Worm (Caenorhabditis elegans): Measurements from ENCODE around the gene col-20.
A peak's percentile ranks its signal among the peaks of the same experiment; 100 is the strongest.
"Not testable (repeated sequence)": the region's sequence is repeated elsewhere in the genome, so short reads cannot be mapped to it uniquely, and the experiment has no call there.

The col-20 gene

ce11 chrII:4904277-4904676 lies 33.7 kb upstream of the col-20 start (continued):
- no peak for TF ChIP-seq egl-43 (GFP tag; IDR thresholded peaks at IDR 0.05)
- no peak for TF ChIP-seq zip-11 (GFP tag; IDR thresholded peaks at IDR 0.05)
- peak; percentile 89 for TF ChIP-seq hlh-30 (tag; optimal IDR thresholded peaks at IDR 0.05; ENCODE audit: insufficient read depth)
- no peak for TF ChIP-seq skn-1 (tag; optimal IDR thresholded peaks at IDR 0.05)
- TF ChIP-seq saeg-2 (GFP tag; IDR thresholded peaks at IDR 0.05), result no peak
- TF ChIP-seq arid-1 (GFP tag; conservative IDR thresholded peaks at IDR 0.05), result peak; percentile 68; the same call in 1 of the 2 replicates
- peak in 1 of 2 experiments; percentile 98 for TF ChIP-seq unc-62 (GFP tag; optimal IDR thresholded peaks at IDR 0.05 in 1 of 2)
- TF ChIP-seq unc-62 (tag; optimal IDR thresholded peaks at IDR 0.05), result no peak
- no peak for TF ChIP-seq nhr-111 (GFP tag; optimal IDR thresholded peaks at IDR 0.05)
- TF ChIP-seq nhr-6 (tag; optimal IDR thresholded peaks at IDR 0.05), result peak; percentile 41
- TF ChIP-seq mes-2 (tag; optimal IDR thresholded peaks at IDR 0.05; ENCODE audit: poor library complexity, severe bottlenecking), result peak; percentile 79
- TF ChIP-seq daf-19 (GFP tag; conservative IDR thresholded peaks at IDR 0.05), result no peak
- peak; percentile 74 for TF ChIP-seq lin-38 (GFP tag; IDR thresholded peaks at IDR 0.05)
- no peak for TF ChIP-seq R02D3.7 (tag; optimal IDR thresholded peaks at IDR 0.05)
- no peak for TF ChIP-seq daf-12 (tag; optimal IDR thresholded peaks at IDR 0.05)

ce11 chrII:4903696-4904095 lies 33.1 kb upstream of the col-20 start, which contains the start of gene sgt-1:
sgt-1 (minus strand) TSS chrII:4903796.
- TF ChIP-seq spr-3 (GFP tag; optimal IDR thresholded peaks at IDR 0.05); hlh-11 (tag; optimal IDR thresholded peaks at IDR 0.05); aly-2 (tag; optimal IDR thresholded peaks at IDR 0.05): not testable (repeated sequence)

ce11 chrII:4902035-4902434 lies 31.4 kb upstream of the col-20 start, which contains the start of gene R05F9.9:
R05F9.9 (minus strand) TSS chrII:4902100.
- no peak for TF ChIP-seq F37D6.2 (tag; optimal IDR thresholded peaks at IDR 0.05)
- no peak for TF ChIP-seq duxl-1 (tag; optimal IDR thresholded peaks at IDR 0.05; ENCODE audit: poor library complexity)
- peak; percentile 1 for TF ChIP-seq nhr-48 (tag; optimal IDR thresholded peaks at IDR 0.05)
- TF ChIP-seq nhr-11 (tag; optimal IDR thresholded peaks at IDR 0.05), result no peak
- TF ChIP-seq lin-15B (tag; optimal IDR thresholded peaks at IDR 0.05), result no peak
- TF ChIP-seq ztf-11 (tag; optimal IDR thresholded peaks at IDR 0.05), result no peak
- TF ChIP-seq Y105C5A.15 (GFP tag; IDR thresholded peaks at IDR 0.05), result no peak
- TF ChIP-seq skn-1 (tag; optimal IDR thresholded peaks at IDR 0.05), result no peak
- no peak for TF ChIP-seq sdz-12 (GFP tag; optimal IDR thresholded peaks at IDR 0.05)
- TF ChIP-seq spr-1 (tag; optimal IDR thresholded peaks at IDR 0.05), result peak; percentile 28
- TF ChIP-seq dmd-6 (GFP tag; IDR thresholded peaks at IDR 0.05), result no peak
- TF ChIP-seq pha-4 (GFP tag; IDR thresholded peaks at IDR 0.05), result peak; percentile 22; the same call in 1 of the 2 replicates
- TF ChIP-seq pha-4 (tag; optimal IDR thresholded peaks at IDR 0.05), result no peak
- no peak for TF ChIP-seq ceh-20 (GFP tag; IDR thresholded peaks at IDR 0.05)
- TF ChIP-seq unc-39 (tag; optimal IDR thresholded peaks at IDR 0.05), result no peak
- peak; percentile 54 for TF ChIP-seq dpl-1 (GFP tag; optimal IDR thresholded peaks at IDR 0.05)
- TF ChIP-seq mes-2 (tag; optimal IDR thresholded peaks at IDR 0.05; ENCODE audit: poor library complexity, severe bottlenecking), result peak; percentile 68
- TF ChIP-seq zfp-2 (tag; optimal IDR thresholded peaks at IDR 0.05), result no peak
- no peak for TF ChIP-seq nhr-10 (tag; optimal IDR thresholded peaks at IDR 0.05)
- no peak for TF ChIP-seq nhr-76 (tag; optimal IDR thresholded peaks at IDR 0.05)
- TF ChIP-seq dmd-8 (GFP tag; IDR thresholded peaks at IDR 0.05), result no peak
- TF ChIP-seq madf-9 (GFP tag; conservative IDR thresholded peaks at IDR 0.05), result no peak
- 0 out of 2 replicates have a peak, but pooled peaks have one; percentile 33 for TF ChIP-seq daf-19 (GFP tag; conservative IDR thresholded peaks at IDR 0.05)
- no peak for TF ChIP-seq ceh-44 (GFP tag; IDR thresholded peaks at IDR 0.05)
- no peak for TF ChIP-seq mdl-1 (tag; optimal IDR thresholded peaks at IDR 0.05)
- TF ChIP-seq F44E2.7 (GFP tag; IDR thresholded peaks at IDR 0.05), result no peak
- 0 out of 2 replicates have a peak, but pooled peaks have one; percentile 13 for TF ChIP-seq T26A8.4 (GFP tag; IDR thresholded peaks at IDR 0.05)
- TF ChIP-seq nhr-77 (tag; optimal IDR thresholded peaks at IDR 0.05), result no peak
- no peak for TF ChIP-seq ceh-32 (tag; optimal IDR thresholded peaks at IDR 0.05; ENCODE audit: poor library complexity)
- TF ChIP-seq dve-1 (tag; optimal IDR thresholded peaks at IDR 0.05; ENCODE audit: insufficient read depth), result peak; percentile 58
- no peak for TF ChIP-seq mxl-2 (GFP tag; conservative IDR thresholded peaks at IDR 0.05)
- no peak for TF ChIP-seq zfp-3 (GFP tag; conservative IDR thresholded peaks at IDR 0.05)
- TF ChIP-seq daf-12 (tag; optimal IDR thresholded peaks at IDR 0.05), result no peak
- 0 out of 2 replicates have a peak, but pooled peaks have one; percentile 10 for TF ChIP-seq arid-1 (GFP tag; conservative IDR thresholded peaks at IDR 0.05)
- TF ChIP-seq jun-1 (tag; optimal IDR thresholded peaks at IDR 0.05), result no peak
- TF ChIP-seq spr-3 (GFP tag; optimal IDR thresholded peaks at IDR 0.05), result no peak
